Fruit fly (Drosophila melanogaster): ENCODE data around the gene CG15478.

Gene CG15478

dm6 chrX:7710439-7711154 lies 7.1 kb downstream of the CG15478 start (continued):
- TF ChIP-seq ERR (GFP tag; optimal IDR thresholded peaks at IDR 0.05) (no peak), Sin3A (optimal IDR thresholded peaks at IDR 0.05) (no peak), Dfd (GFP tag; optimal IDR thresholded peaks at IDR 0.05) (no peak), CG11085 (GFP tag; IDR thresholded peaks at IDR 0.05) (no peak), wor (GFP tag; IDR thresholded peaks at IDR 0.05) (no peak), bab2 (GFP tag; optimal IDR thresholded peaks at IDR 0.05) (peak; percentile 4), Dek (tag; optimal IDR thresholded peaks at IDR 0.05) (peak; percentile 11), fru (optimal IDR thresholded peaks at IDR 0.05) (no peak), ash1 (GFP tag; optimal IDR thresholded peaks at IDR 0.05) (no peak), caup (GFP tag; optimal IDR thresholded peaks at IDR 0.05; ENCODE audit: severe bottlenecking) (no peak), dan (GFP tag; IDR thresholded peaks at IDR 0.05) (no peak), Bgb (GFP tag; IDR thresholded peaks at IDR 0.05; ENCODE audit: partially characterized antibody) (peak; percentile 42; the same call in 1 of the 2 replicates), en (GFP tag; optimal IDR thresholded peaks at IDR 0.05) (no peak), pzg (GFP tag; optimal IDR thresholded peaks at IDR 0.05) (peak; percentile 66), CG13287 (GFP tag; IDR thresholded peaks at IDR 0.05; ENCODE audit: partially characterized antibody) (peak; percentile 34), sc (optimal IDR thresholded peaks at IDR 0.05) (no peak), sc (GFP tag; optimal IDR thresholded peaks at IDR 0.05) (no peak), fd96Cb (tag; optimal IDR thresholded peaks at IDR 0.05) (no peak), CG6854 (GFP tag; optimal IDR thresholded peaks at IDR 0.05) (no peak), unpg (GFP tag; optimal IDR thresholded peaks at IDR 0.05) (no peak), CG17829 (tag; optimal IDR thresholded peaks at IDR 0.05) (peak; percentile 54), CG18599 (GFP tag; optimal IDR thresholded peaks at IDR 0.05) (no peak), CG9817 (tag; optimal IDR thresholded peaks at IDR 0.05) (peak; percentile 31), Opbp (GFP tag; IDR thresholded peaks at IDR 0.05; ENCODE audit: partially characterized antibody) (peak; percentile 53; the same call in 1 of the 3 replicates), usp (GFP tag; optimal IDR thresholded peaks at IDR 0.05) (no peak), btn (GFP tag; optimal IDR thresholded peaks at IDR 0.05) (no peak), Vsx1 (GFP tag; optimal IDR thresholded peaks at IDR 0.05) (no peak), CG17385 (GFP tag; optimal IDR thresholded peaks at IDR 0.05) (no peak), CG10209 (GFP tag; optimal IDR thresholded peaks at IDR 0.05) (peak; percentile 78), HHEX (GFP tag; optimal IDR thresholded peaks at IDR 0.05) (no peak), CG18011 (GFP tag; optimal IDR thresholded peaks at IDR 0.05) (no peak), HmgZ (tag; optimal IDR thresholded peaks at IDR 0.05) (peak; percentile 41), Usf (GFP tag; optimal IDR thresholded peaks at IDR 0.05) (no peak), B-H2 (GFP tag; optimal IDR thresholded peaks at IDR 0.05) (peak; percentile 1), CG10366 (GFP tag; IDR thresholded peaks at IDR 0.05) (peak; percentile 13; the same call in 1 of the 2 replicates), CG6683 (GFP tag; optimal IDR thresholded peaks at IDR 0.05) (no peak), CG18476 (GFP tag; optimal IDR thresholded peaks at IDR 0.05) (no peak), Stat92E (GFP tag; optimal IDR thresholded peaks at IDR 0.05) (no peak), Aef1 (GFP tag; IDR thresholded peaks at IDR 0.05) (no peak), sd (tag; optimal IDR thresholded peaks at IDR 0.05) (peak; percentile 26), CG10654 (GFP tag; optimal IDR thresholded peaks at IDR 0.05) (no peak), CG3838 (GFP tag; optimal IDR thresholded peaks at IDR 0.05) (no peak), gcm2 (GFP tag; optimal IDR thresholded peaks at IDR 0.05) (no peak), Hr78 (GFP tag; optimal IDR thresholded peaks at IDR 0.05) (no peak), NFAT (GFP tag; IDR thresholded peaks at IDR 0.05) (peak; percentile 74), yki (optimal IDR thresholded peaks at IDR 0.05) (no peak), Elba2 (GFP tag; optimal IDR thresholded peaks at IDR 0.05) (no peak), CG8089 (GFP tag; optimal IDR thresholded peaks at IDR 0.05) (no peak), CG18764 (GFP tag; optimal IDR thresholded peaks at IDR 0.05) (peak; percentile 5), org-1 (GFP tag; optimal IDR thresholded peaks at IDR 0.05) (no peak)

Measured in whole organism, embryonic.